Worm (Caenorhabditis elegans) whole organism, early embryonic: Measurements from ENCODE around the gene cyp-13A6.

Experiments used
- B0310.2 ChIP-seq: sonication (generic microtip); optimal IDR thresholded peaks from 2 replicates; lab custom pipeline; 2016; ENCODE audit warnings: mild to moderate bottlenecking, missing genetic modification characterization, missing compliant biosample characterization
- F13C5.2 ChIP-seq: sonication (generic microtip); optimal IDR thresholded peaks from 2 replicates; lab custom pipeline; 2017; ENCODE audit warnings: mild to moderate bottlenecking, missing genetic modification characterization, inconsistent platforms, missing compliant biosample characterization
- aly-1 ChIP-seq: sonication (generic microtip); optimal IDR thresholded peaks from 2 replicates; lab custom pipeline; 2016; ENCODE audit warnings: missing genetic modification characterization, missing compliant biosample characterization
- ama-1 ChIP-seq: fragments of 150-350 bp; optimal IDR thresholded peaks from 2 replicates; lab custom pipeline; 2014
- ceh-13 ChIP-seq: fragments of 200-800 bp; sonication (Bioruptor generic); optimal IDR thresholded peaks from 2 replicates; lab custom pipeline; 2018; ENCODE audit warnings: mild to moderate bottlenecking, missing genetic modification characterization, missing compliant biosample characterization
- ceh-36 ChIP-seq: sonication (generic microtip); optimal IDR thresholded peaks from 2 replicates; lab custom pipeline; 2016; ENCODE audit warnings: missing genetic modification characterization, inconsistent platforms, missing compliant biosample characterization
- ets-7 ChIP-seq: sonication (generic microtip); optimal IDR thresholded peaks from 2 replicates; lab custom pipeline; 2016; ENCODE audit warnings: missing genotype, missing genetic modification characterization, missing compliant biosample characterization
- flt-1 ChIP-seq: fragments of 200-800 bp; sonication (Bioruptor generic); IDR thresholded peaks from 2 replicates; pipeline ENCODE4 v1.3.6; 2022; ENCODE audit warnings: missing genetic modification characterization, missing compliant biosample characterization
- hmbx-1 ChIP-seq: sonication (generic microtip); optimal IDR thresholded peaks from 2 replicates; lab custom pipeline; 2016; ENCODE audit warnings: mild to moderate bottlenecking, missing genetic modification characterization, missing compliant biosample characterization
- hmg-4 ChIP-seq: fragments of 200-800 bp; sonication (Bioruptor generic); optimal IDR thresholded peaks from 2 replicates; lab custom pipeline; 2018; ENCODE audit warnings: mild to moderate bottlenecking, missing genetic modification characterization, missing compliant biosample characterization
- hnd-1 ChIP-seq: sonication (generic microtip); optimal IDR thresholded peaks from 2 replicates; lab custom pipeline; 2016; ENCODE audit warnings: missing genetic modification characterization, missing compliant biosample characterization
- pes-1 ChIP-seq: fragments of 200-800 bp; sonication (Bioruptor generic); IDR thresholded peaks from 2 replicates; pipeline ENCODE4 v1.3.6; 2022; ENCODE audit warnings: missing genetic modification reagents, missing genetic modification characterization, missing compliant biosample characterization
- scrt-1 ChIP-seq: fragments of 200-800 bp; sonication (Bioruptor generic); IDR thresholded peaks from 2 replicates; pipeline ENCODE4 v1.3.6; 2022; ENCODE audit warnings: missing genetic modification characterization, missing compliant biosample characterization
- sea-1 ChIP-seq: fragments of 200-800 bp; sonication (Bioruptor generic); conservative IDR thresholded peaks from 2 replicates; pipeline ENCODE4 v1.3.6; 2022; ENCODE audit warnings: missing genetic modification characterization, missing compliant biosample characterization
- tbx-11 ChIP-seq: fragments of 200-800 bp; sonication (Bioruptor generic); IDR thresholded peaks from 2 replicates; pipeline ENCODE4 v1.3.6; 2022; ENCODE audit warnings: missing genetic modification characterization, missing compliant biosample characterization
- tbx-37 ChIP-seq: fragments of 200-800 bp; sonication (Bioruptor generic); conservative IDR thresholded peaks from 2 replicates; pipeline ENCODE4 v1.3.6; 2022; ENCODE audit warnings: missing genetic modification reagents, missing genetic modification characterization, missing compliant biosample characterization
- tra-4 ChIP-seq: sonication (generic microtip); optimal IDR thresholded peaks from 2 replicates; lab custom pipeline; 2017; ENCODE audit warnings: missing genetic modification characterization, missing compliant biosample characterization

Gene cyp-13A6

ce11 chrII:9802642-9803041 is at the start of gene cyp-13A6:
Gene cyp-13A6, minus strand, starts transcription at chrII:9802821.
- no peak for TF ChIP-seq sea-1 (GFP tag; lab: Robert Waterston, UW)
- no peak for TF ChIP-seq scrt-1 (GFP tag; lab: Robert Waterston, UW)
- TF ChIP-seq pes-1 (GFP tag; lab: Robert Waterston, UW) = no peak
- no peak for TF ChIP-seq flt-1 (GFP tag; lab: Robert Waterston, UW)
- no peak for TF ChIP-seq hmbx-1 (tag; lab: Kevin White, UChicago)
- TF ChIP-seq ets-7 (tag; lab: Kevin White, UChicago) = no peak
- TF ChIP-seq F13C5.2 = no peak

- TF ChIP-seq ceh-36 (tag; lab: Kevin White, UChicago) (no peak), aly-1 (no peak), pes-1 (GFP tag; lab: Robert Waterston, UW) (no peak)
Measured at ce11 chrII:9850945-9851344, 48.3 kb upstream of the cyp-13A6 start, which contains the start of gene ZK938.10. Gene ZK938.10, minus strand, starts transcription at chrII:9851045.

- TF ChIP-seq hmbx-1 (tag; lab: Kevin White, UChicago) = no peak
- TF ChIP-seq aly-1 = no peak
- no peak for TF ChIP-seq scrt-1 (GFP tag; lab: Robert Waterston, UW)
- TF ChIP-seq ceh-13 (GFP tag; lab: Kevin White, UChicago) = no peak
- TF ChIP-seq B0310.2 = no peak
- TF ChIP-seq tra-4 = no peak
- TF ChIP-seq tbx-37 (GFP tag; lab: Robert Waterston, UW) = no peak
- no peak for TF ChIP-seq sea-1 (GFP tag; lab: Robert Waterston, UW)
- TF ChIP-seq hnd-1 = no peak
- TF ChIP-seq F13C5.2 = no peak
- TF ChIP-seq ets-7 (tag; lab: Kevin White, UChicago) = no peak
- TF ChIP-seq ceh-36 (tag; lab: Kevin White, UChicago) = no peak
- TF ChIP-seq pes-1 (GFP tag; lab: Robert Waterston, UW) = no peak
Measured at ce11 chrII:9849497-9849896, 46.9 kb upstream of the cyp-13A6 start, which contains the start of gene old-2. Gene old-2, minus strand, starts transcription at chrII:9849597.

- TF ChIP-seq ceh-36 (tag; lab: Kevin White, UChicago) (no peak), hmg-4 (GFP tag; lab: Kevin White, UChicago) (no peak), F13C5.2 (no peak), pes-1 (GFP tag; lab: Robert Waterston, UW) (no peak), sea-1 (GFP tag; lab: Robert Waterston, UW) (no peak), ets-7 (tag; lab: Kevin White, UChicago) (no peak)
Measured at ce11 chrII:9845239-9845638, 42.6 kb upstream of the cyp-13A6 start, which contains the start of gene chil-9. Gene chil-9, minus strand, starts transcription at chrII:9845339.

ce11 chrII:9841985-9842505 is 39.4 kb upstream of the cyp-13A6 start, which contains the start of gene rnh-1.2:
Gene rnh-1.2, minus strand, starts transcription at chrII:9842035.
- TF ChIP-seq F13C5.2 (no peak), hmg-4 (GFP tag; lab: Kevin White, UChicago) (no peak), scrt-1 (GFP tag; lab: Robert Waterston, UW) (no peak), tbx-37 (GFP tag; lab: Robert Waterston, UW) (no peak), pes-1 (GFP tag; lab: Robert Waterston, UW) (no peak), ceh-36 (tag; lab: Kevin White, UChicago) (no peak), tbx-11 (GFP tag; lab: Robert Waterston, UW) (no peak), B0310.2 (no peak), aly-1 (no peak), ceh-13 (GFP tag; lab: Kevin White, UChicago) (no peak), hmbx-1 (tag; lab: Kevin White, UChicago) (no peak), ets-7 (tag; lab: Kevin White, UChicago) (no peak), flt-1 (GFP tag; lab: Robert Waterston, UW) (no peak), tra-4 (no peak), ama-1 (lab: Kevin White, UChicago) (no peak), hnd-1 (no peak), sea-1 (GFP tag; lab: Robert Waterston, UW) (no peak)

ce11 chrII:9840313-9840712 is 37.7 kb upstream of the cyp-13A6 start, which contains the start of gene ZK938.11:
Gene ZK938.11, minus strand, starts transcription at chrII:9840413.
- TF ChIP-seq tbx-11 (GFP tag; lab: Robert Waterston, UW) (no peak), pes-1 (GFP tag; lab: Robert Waterston, UW) (no peak), tra-4 (no peak), scrt-1 (GFP tag; lab: Robert Waterston, UW) (no peak), ama-1 (lab: Kevin White, UChicago) (no peak), B0310.2 (no peak), ets-7 (tag; lab: Kevin White, UChicago) (no peak), sea-1 (GFP tag; lab: Robert Waterston, UW) (no peak), ceh-13 (GFP tag; lab: Kevin White, UChicago) (no peak), hnd-1 (no peak)

- TF ChIP-seq B0310.2 = no peak
- TF ChIP-seq aly-1 = no peak
- no peak for TF ChIP-seq sea-1 (GFP tag; lab: Robert Waterston, UW)
- TF ChIP-seq tbx-37 (GFP tag; lab: Robert Waterston, UW) = no peak
- TF ChIP-seq pes-1 (GFP tag; lab: Robert Waterston, UW) = no peak
- no peak for TF ChIP-seq flt-1 (GFP tag; lab: Robert Waterston, UW)
- no peak for TF ChIP-seq F13C5.2
- no peak for TF ChIP-seq hmg-4 (GFP tag; lab: Kevin White, UChicago)
- TF ChIP-seq tra-4 = no peak
- TF ChIP-seq ceh-13 (GFP tag; lab: Kevin White, UChicago) = no peak
Measured at ce11 chrII:9838260-9838935, 35.8 kb upstream of the cyp-13A6 start, which contains the start of gene arrd-4. Gene arrd-4, minus strand, starts transcription at chrII:9838310.
